Fruit fly (Drosophila melanogaster): ENCODE results near the gene Ctl2.

Ctl2 gene

DNA sequence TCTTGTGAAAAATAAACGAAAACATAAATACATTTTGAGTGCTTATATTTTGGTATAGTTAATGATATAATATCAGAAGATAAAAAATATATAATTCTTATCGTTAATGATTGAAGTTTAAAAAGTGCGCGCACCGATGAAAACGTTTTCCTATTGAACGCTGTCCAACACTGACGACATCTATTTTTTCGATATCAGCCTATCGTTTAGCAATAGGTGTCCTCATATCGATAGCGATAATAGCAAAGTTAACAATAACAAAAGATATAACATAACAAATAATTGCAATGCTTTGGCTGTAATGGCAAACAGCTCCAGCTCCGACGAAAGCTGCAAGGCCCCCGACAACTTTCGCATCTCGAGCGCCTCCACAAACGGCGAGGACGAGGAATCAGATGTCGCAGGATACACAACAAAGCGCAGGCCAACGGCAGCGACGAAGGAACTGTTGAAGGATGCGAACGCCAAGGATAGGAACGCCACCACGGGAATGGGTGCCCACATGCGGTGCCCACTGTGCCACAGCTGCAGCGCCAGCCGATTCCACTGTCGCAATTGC is 6.9 kb upstream of the Ctl2 start, which contains the start of gene Atg14 (continued):
- no peak for TF ChIP-seq CG6254 (GFP tag; optimal IDR thresholded peaks at IDR 0.05)
- no peak for TF ChIP-seq hth (optimal IDR thresholded peaks at IDR 0.05)
- no peak for TF ChIP-seq NK7.1 (GFP tag; optimal IDR thresholded peaks at IDR 0.05)
- no peak for TF ChIP-seq CG12219 (GFP tag; optimal IDR thresholded peaks at IDR 0.05)
- TF ChIP-seq wdn (GFP tag; IDR thresholded peaks at IDR 0.05), result no peak
- peak; percentile 25 for TF ChIP-seq CG8924 (tag; optimal IDR thresholded peaks at IDR 0.05)
- no peak for TF ChIP-seq Usf (GFP tag; optimal IDR thresholded peaks at IDR 0.05)
- peak; percentile 86 for TF ChIP-seq B-H2 (GFP tag; optimal IDR thresholded peaks at IDR 0.05)
- no peak for TF ChIP-seq nom (GFP tag; optimal IDR thresholded peaks at IDR 0.05)
- TF ChIP-seq gce (GFP tag; IDR thresholded peaks at IDR 0.05), result no peak
- TF ChIP-seq ken (GFP tag; IDR thresholded peaks at IDR 0.05), result no peak
- TF ChIP-seq CHES-1-like (GFP tag; optimal IDR thresholded peaks at IDR 0.05), result peak; percentile 4
- no peak for TF ChIP-seq pita (GFP tag; optimal IDR thresholded peaks at IDR 0.05)
- TF ChIP-seq sens-2 (GFP tag; IDR thresholded peaks at IDR 0.05), result no peak
- no peak for TF ChIP-seq CG9437 (GFP tag; optimal IDR thresholded peaks at IDR 0.05)
- 0 out of 3 replicates have a peak, but pooled peaks have one; percentile 16 for TF ChIP-seq CG17361 (GFP tag; IDR thresholded peaks at IDR 0.05)
- TF ChIP-seq CG1529 (GFP tag; optimal IDR thresholded peaks at IDR 0.05), result no peak
- peak; percentile 5 for TF ChIP-seq CG18262 (tag; optimal IDR thresholded peaks at IDR 0.05)

DNA sequence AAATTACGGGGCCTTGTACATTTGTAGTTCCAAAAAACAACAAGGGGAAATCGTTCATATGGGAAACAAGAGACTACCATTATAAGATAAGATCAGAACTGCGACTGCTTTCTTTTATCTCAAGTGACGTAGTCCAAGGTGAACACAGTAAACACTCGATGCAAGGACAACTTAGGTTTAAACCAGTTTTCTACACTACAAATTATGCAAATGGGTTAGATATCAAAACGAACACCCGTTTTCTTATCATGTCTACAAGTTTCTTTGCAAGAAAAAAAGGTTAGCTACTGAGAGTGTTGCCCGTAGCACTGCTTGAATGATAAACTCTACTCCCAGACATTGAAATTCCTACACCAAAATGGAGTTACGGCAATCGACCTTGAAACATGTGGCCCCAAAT is 958 bp downstream of the Ctl2 start:
- no peak for TF ChIP-seq kah (GFP tag; optimal IDR thresholded peaks at IDR 0.05)
- peak; percentile 5 for TF ChIP-seq CG8281 (tag; optimal IDR thresholded peaks at IDR 0.05)
- TF ChIP-seq Dad (GFP tag; optimal IDR thresholded peaks at IDR 0.05), result peak; percentile 18
- peak; percentile 42 for TF ChIP-seq ewg (GFP tag; optimal IDR thresholded peaks at IDR 0.05)
- peak; percentile 50 for TF ChIP-seq B-H1 (GFP tag; IDR thresholded peaks at IDR 0.05)
- no peak for TF ChIP-seq jing (GFP tag; optimal IDR thresholded peaks at IDR 0.05)
- peak; percentile 33; the same call in 1 of the 2 replicates for TF ChIP-seq ap (GFP tag; IDR thresholded peaks at IDR 0.05)
- peak; percentile 64 for TF ChIP-seq pb (GFP tag; optimal IDR thresholded peaks at IDR 0.05)
- no peak for TF ChIP-seq Kr (GFP tag; optimal IDR thresholded peaks at IDR 0.05)
- peak; percentile 44; the same call in 1 of the 3 replicates for TF ChIP-seq sr (GFP tag; IDR thresholded peaks at IDR 0.05)
- TF ChIP-seq stc (GFP tag; IDR thresholded peaks at IDR 0.05), result peak; percentile 72
- TF ChIP-seq CG9215 (GFP tag; IDR thresholded peaks at IDR 0.05), result peak; percentile 56
- TF ChIP-seq bbx (GFP tag; IDR thresholded peaks at IDR 0.05; ENCODE audit: partially characterized antibody), result no peak
- TF ChIP-seq CG9609 (GFP tag; optimal IDR thresholded peaks at IDR 0.05), result peak; percentile 4
- TF ChIP-seq CG7357 (GFP tag; IDR thresholded peaks at IDR 0.05), result peak; percentile 63; the same call in 1 of the 3 replicates
- TF ChIP-seq nmo (GFP tag; optimal IDR thresholded peaks at IDR 0.05), result peak; percentile 76
- peak; percentile 5 for TF ChIP-seq NK7.1 (GFP tag; optimal IDR thresholded peaks at IDR 0.05)
- no peak for TF ChIP-seq CG7745 (tag; optimal IDR thresholded peaks at IDR 0.05)
- TF ChIP-seq CG6683 (GFP tag; optimal IDR thresholded peaks at IDR 0.05), result no peak
- no peak; the same call in 1 of the 2 replicates for TF ChIP-seq danr (GFP tag; IDR thresholded peaks at IDR 0.05)
- no peak for TF ChIP-seq hb (GFP tag; IDR thresholded peaks at IDR 0.05; ENCODE audit: partially characterized antibody)
- peak; percentile 32 for TF ChIP-seq CG14710 (tag; optimal IDR thresholded peaks at IDR 0.05)
- TF ChIP-seq cas (GFP tag; IDR thresholded peaks at IDR 0.05), result no peak
- no peak for TF ChIP-seq CG6791 (GFP tag; IDR thresholded peaks at IDR 0.05; ENCODE audit: partially characterized antibody)
- TF ChIP-seq CG33213 (GFP tag; optimal IDR thresholded peaks at IDR 0.05), result peak; percentile 25
- no peak for TF ChIP-seq Hand (GFP tag; optimal IDR thresholded peaks at IDR 0.05)
- TF ChIP-seq Aef1 (GFP tag; IDR thresholded peaks at IDR 0.05), result peak; percentile 70
- no peak for TF ChIP-seq CG31388 (GFP tag; optimal IDR thresholded peaks at IDR 0.05)
- no peak for TF ChIP-seq Dp (GFP tag; optimal IDR thresholded peaks at IDR 0.05)
- TF ChIP-seq wek (GFP tag; optimal IDR thresholded peaks at IDR 0.05), result peak; percentile 54
- peak; percentile 72 for TF ChIP-seq Mrtf (GFP tag; IDR thresholded peaks at IDR 0.05)
- peak; percentile 39 for TF ChIP-seq CG3281 (GFP tag; optimal IDR thresholded peaks at IDR 0.05)
- TF ChIP-seq NC2β (GFP tag; optimal IDR thresholded peaks at IDR 0.05), result peak; percentile 32
- TF ChIP-seq fd64A (GFP tag; optimal IDR thresholded peaks at IDR 0.05), result no peak
